Worm (Caenorhabditis elegans) whole organism, mixed stage, embryonic: ENCODE data around the gene C01G12.7.

Source experiments
- cnd-1 ChIP-seq: fragments of 200-800 bp; sonication (Bioruptor generic); optimal IDR thresholded peaks from 2 replicates; lab custom pipeline; 2018; ENCODE audit warnings: mild to moderate bottlenecking, missing genetic modification characterization, missing compliant biosample characterization
- lin-13 ChIP-seq: fragments of 150-350 bp; optimal IDR thresholded peaks from 2 replicates; lab custom pipeline; 2014; ENCODE audit warnings: missing biosample characterization, missing genetic modification characterization
- mep-1 ChIP-seq: fragments of 150-350 bp; optimal IDR thresholded peaks from 2 replicates; lab custom pipeline; 2017; ENCODE audit warnings: missing biosample characterization, missing genetic modification reagents, missing genetic modification characterization, inconsistent platforms
- nhr-12 ChIP-seq: fragments of 150-350 bp; optimal IDR thresholded peaks from 2 replicates; lab custom pipeline; 2014; ENCODE audit warnings: missing biosample characterization, missing genetic modification characterization
- nhr-2 ChIP-seq: fragments of 150-350 bp; optimal IDR thresholded peaks from 2 replicates; lab custom pipeline; 2014; ENCODE audit warnings: missing biosample characterization, missing genetic modification characterization
- nhr-237 ChIP-seq: fragments of 150-350 bp; optimal IDR thresholded peaks from 2 replicates; lab custom pipeline; 2014; ENCODE audit warnings: missing biosample characterization, missing genetic modification characterization
- nhr-76 ChIP-seq: sonication (generic microtip); optimal IDR thresholded peaks from 2 replicates; lab custom pipeline; 2017; ENCODE audit warnings: missing biosample characterization, missing genetic modification characterization
- pha-4 ChIP-seq: fragments of 150-350 bp; optimal IDR thresholded peaks from 2 replicates; lab custom pipeline; 2018; ENCODE audit warnings: missing biosample characterization, missing genetic modification reagents, missing genetic modification characterization
- unc-62 ChIP-seq: fragments of 150-350 bp; optimal IDR thresholded peaks from 2 replicates; lab custom pipeline; 2014; ENCODE audit warnings: missing biosample characterization, missing genetic modification reagents, missing genetic modification characterization
- ztf-11 ChIP-seq: fragments of 150-350 bp; optimal IDR thresholded peaks from 2 replicates; lab custom pipeline; 2014; ENCODE audit warnings: missing biosample characterization, missing genetic modification characterization

ce11 chrII:14548691-14549090, 43.0 kb downstream of the C01G12.7 start, which contains the start of gene gcy-29:
- TF ChIP-seq nhr-76 (tag; lab: Kevin White, UChicago) = no peak
- no peak for TF ChIP-seq mep-1 (tag; lab: Kevin White, UChicago)
- no peak for TF ChIP-seq unc-62 (GFP tag; lab: Kevin White, UChicago)
- no peak for TF ChIP-seq ztf-11
- no peak for TF ChIP-seq nhr-237 (tag; lab: Kevin White, UChicago)
- no peak for TF ChIP-seq cnd-1 (tag; lab: Kevin White, UChicago)
- TF ChIP-seq nhr-2 = no peak
- TF ChIP-seq nhr-12 = no peak
- TF ChIP-seq lin-13 (tag; lab: Kevin White, UChicago) = no peak
- TF ChIP-seq pha-4 (tag; lab: Kevin White, UChicago) = no peak
